Worm (Caenorhabditis elegans): ENCODE measurements around the gene Y37E11AM.2.
A peak's percentile ranks its signal among the peaks of the same experiment; 100 is the strongest.

The Y37E11AM.2 gene

DNA sequence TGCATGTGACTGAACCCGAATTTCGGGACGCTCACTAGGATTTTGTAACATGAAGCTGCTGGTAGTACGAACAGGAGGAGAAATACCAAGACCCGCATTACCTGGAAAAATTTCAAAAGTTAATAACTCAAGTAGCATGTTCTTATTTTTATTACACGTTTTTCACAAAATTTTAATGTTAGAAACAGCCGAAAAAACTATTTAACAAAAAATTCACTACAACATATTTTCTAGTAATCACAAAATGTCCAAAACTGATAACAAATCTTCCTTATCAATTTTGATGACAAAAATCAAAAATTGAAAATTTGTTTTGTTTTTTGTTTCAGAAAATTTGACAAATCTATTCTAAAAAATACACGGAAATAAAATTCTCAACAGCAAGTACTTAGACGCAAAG, 25.7 kb upstream of the Y37E11AM.2 start, which contains the start of gene ugt-45:
TSS of gene ugt-45 (minus strand) at position 101 of the 400 bp plus-strand sequence.
- no peak for TF ChIP-seq ztf-23 (GFP tag; IDR thresholded peaks at IDR 0.05)
- no peak for TF ChIP-seq cog-1 (tag; optimal IDR thresholded peaks at IDR 0.05)
- TF ChIP-seq ztf-29 (GFP tag; IDR thresholded peaks at IDR 0.05): no peak
- TF ChIP-seq klf-2 (GFP tag; conservative IDR thresholded peaks at IDR 0.05): no peak
- TF ChIP-seq flt-1 (GFP tag; IDR thresholded peaks at IDR 0.05): no peak
- TF ChIP-seq tab-1 (GFP tag; IDR thresholded peaks at IDR 0.05): no peak
- no peak for TF ChIP-seq med-1 (GFP tag; optimal IDR thresholded peaks at IDR 0.05; ENCODE audit: insufficient read depth)
- TF ChIP-seq T22C8.4 (GFP tag; IDR thresholded peaks at IDR 0.05): no peak
- TF ChIP-seq ref-1 (GFP tag; conservative IDR thresholded peaks at IDR 0.05): no peak

DNA sequence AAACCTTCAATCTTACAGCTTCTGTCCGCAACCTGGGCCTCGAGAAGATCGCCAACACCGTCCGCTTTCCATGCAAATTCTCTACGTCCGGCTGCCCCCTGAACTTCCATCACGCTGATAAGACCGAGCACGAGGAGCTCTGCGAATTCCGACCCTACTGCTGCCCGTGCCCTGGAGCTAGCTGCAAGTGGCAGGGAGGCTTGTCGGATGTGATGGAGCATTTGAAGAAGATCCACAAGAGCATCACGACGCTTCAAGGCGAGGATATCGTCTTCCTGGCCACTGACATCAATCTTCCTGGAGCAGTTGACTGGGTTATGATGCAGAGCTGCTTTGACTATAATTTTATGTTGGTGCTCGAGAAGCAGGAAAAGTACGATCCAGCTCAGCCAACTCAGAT, 20.5 kb upstream of the Y37E11AM.2 start:
- TF ChIP-seq cog-1 (tag; optimal IDR thresholded peaks at IDR 0.05): no peak
- no peak for TF ChIP-seq ztf-29 (GFP tag; IDR thresholded peaks at IDR 0.05)
- TF ChIP-seq ref-1 (GFP tag; conservative IDR thresholded peaks at IDR 0.05): no peak
- TF ChIP-seq ztf-23 (GFP tag; IDR thresholded peaks at IDR 0.05): no peak
- TF ChIP-seq T22C8.4 (GFP tag; IDR thresholded peaks at IDR 0.05): no peak
- TF ChIP-seq klf-2 (GFP tag; conservative IDR thresholded peaks at IDR 0.05): no peak
- no peak for TF ChIP-seq tab-1 (GFP tag; IDR thresholded peaks at IDR 0.05)
- TF ChIP-seq med-1 (GFP tag; optimal IDR thresholded peaks at IDR 0.05; ENCODE audit: insufficient read depth): no peak
- TF ChIP-seq flt-1 (GFP tag; IDR thresholded peaks at IDR 0.05): no peak

DNA sequence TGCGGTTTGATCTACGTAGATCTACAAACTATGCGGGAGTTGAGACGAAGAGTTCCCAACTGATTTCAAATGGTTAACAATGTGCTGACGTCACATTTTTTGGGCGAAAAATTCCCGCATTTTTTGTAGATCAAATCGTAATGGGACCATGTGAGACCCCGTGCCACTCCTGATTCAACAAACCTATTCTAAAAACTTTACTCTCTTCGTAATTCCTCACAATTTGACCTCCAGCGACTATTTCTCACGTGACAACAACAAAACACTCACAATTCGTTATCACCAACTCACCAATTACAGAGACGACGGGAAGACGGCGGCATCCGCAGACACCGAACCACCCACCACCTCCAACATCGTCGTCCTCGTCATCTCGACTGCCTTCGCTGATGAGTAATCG, 18.5 kb upstream of the Y37E11AM.2 start, which contains the start of gene siah-1:
TSS of gene siah-1 (plus strand) at position 301 of the 400 bp plus-strand sequence.
- no peak for TF ChIP-seq klf-2 (GFP tag; conservative IDR thresholded peaks at IDR 0.05)
- no peak for TF ChIP-seq ztf-29 (GFP tag; IDR thresholded peaks at IDR 0.05)
- TF ChIP-seq cog-1 (tag; optimal IDR thresholded peaks at IDR 0.05): no peak
- no peak for TF ChIP-seq ref-1 (GFP tag; conservative IDR thresholded peaks at IDR 0.05)
- TF ChIP-seq tab-1 (GFP tag; IDR thresholded peaks at IDR 0.05): no peak
- TF ChIP-seq T22C8.4 (GFP tag; IDR thresholded peaks at IDR 0.05): no peak
- TF ChIP-seq ztf-23 (GFP tag; IDR thresholded peaks at IDR 0.05): no peak
- no peak for TF ChIP-seq med-1 (GFP tag; optimal IDR thresholded peaks at IDR 0.05; ENCODE audit: insufficient read depth)
- TF ChIP-seq flt-1 (GFP tag; IDR thresholded peaks at IDR 0.05): no peak

DNA sequence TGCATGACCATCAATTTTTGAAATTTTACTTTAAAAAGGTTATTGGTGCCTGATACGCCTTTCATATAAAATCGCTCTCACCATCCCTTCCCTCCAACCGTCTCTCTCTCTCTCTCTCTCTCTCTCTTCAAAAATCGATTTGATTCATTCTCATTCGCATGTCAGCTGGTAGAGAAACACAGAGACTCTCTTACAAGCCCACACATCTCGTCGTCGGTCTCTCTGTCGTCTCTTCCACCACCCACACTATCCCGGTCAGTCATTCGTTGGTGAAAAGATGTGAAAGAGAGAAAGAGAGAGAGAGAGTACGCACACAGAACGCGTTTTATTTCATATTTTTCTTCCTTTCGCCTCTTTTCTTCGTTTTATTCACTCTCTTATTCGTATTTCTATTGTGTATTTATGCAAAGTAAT, 17.2 kb upstream of the Y37E11AM.2 start:
- peak; percentile 79 for TF ChIP-seq cog-1 (tag; optimal IDR thresholded peaks at IDR 0.05)
- TF ChIP-seq tab-1 (GFP tag; IDR thresholded peaks at IDR 0.05): no peak
- no peak for TF ChIP-seq med-1 (GFP tag; optimal IDR thresholded peaks at IDR 0.05; ENCODE audit: insufficient read depth)
- TF ChIP-seq flt-1 (GFP tag; IDR thresholded peaks at IDR 0.05): 0 out of 2 replicates have a peak, but pooled peaks have one; percentile 47
- no peak for TF ChIP-seq ztf-23 (GFP tag; IDR thresholded peaks at IDR 0.05)
- TF ChIP-seq T22C8.4 (GFP tag; IDR thresholded peaks at IDR 0.05): peak; percentile 85
- TF ChIP-seq klf-2 (GFP tag; conservative IDR thresholded peaks at IDR 0.05): no peak
- TF ChIP-seq ztf-29 (GFP tag; IDR thresholded peaks at IDR 0.05): no peak
- no peak for TF ChIP-seq ref-1 (GFP tag; conservative IDR thresholded peaks at IDR 0.05)

DNA sequence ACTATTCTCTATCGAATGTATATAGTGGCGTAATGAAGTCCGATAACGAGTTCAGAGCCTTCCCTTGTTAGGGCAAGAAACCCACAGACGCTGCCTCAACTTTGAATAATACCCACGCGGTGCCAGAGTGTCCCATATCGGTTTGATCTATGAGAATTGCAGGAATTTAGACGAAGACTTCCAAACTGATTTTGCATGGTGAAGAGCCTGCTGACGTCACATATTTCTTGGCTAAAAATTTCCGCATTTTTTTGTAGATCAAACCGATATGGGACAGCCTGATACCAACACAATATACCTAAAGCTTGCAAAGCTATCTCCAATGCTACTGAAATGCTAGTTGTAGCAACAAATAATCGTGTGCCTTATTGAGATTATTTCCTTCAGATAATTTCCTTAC, 16.6 kb upstream of the Y37E11AM.2 start:
- TF ChIP-seq flt-1 (GFP tag; IDR thresholded peaks at IDR 0.05): no peak
- TF ChIP-seq med-1 (GFP tag; optimal IDR thresholded peaks at IDR 0.05; ENCODE audit: insufficient read depth): no peak
- TF ChIP-seq tab-1 (GFP tag; IDR thresholded peaks at IDR 0.05): no peak
- TF ChIP-seq klf-2 (GFP tag; conservative IDR thresholded peaks at IDR 0.05): no peak
- no peak for TF ChIP-seq cog-1 (tag; optimal IDR thresholded peaks at IDR 0.05)
- no peak for TF ChIP-seq T22C8.4 (GFP tag; IDR thresholded peaks at IDR 0.05)
- TF ChIP-seq ref-1 (GFP tag; conservative IDR thresholded peaks at IDR 0.05): no peak
- TF ChIP-seq ztf-23 (GFP tag; IDR thresholded peaks at IDR 0.05): no peak
- no peak for TF ChIP-seq ztf-29 (GFP tag; IDR thresholded peaks at IDR 0.05)

DNA sequence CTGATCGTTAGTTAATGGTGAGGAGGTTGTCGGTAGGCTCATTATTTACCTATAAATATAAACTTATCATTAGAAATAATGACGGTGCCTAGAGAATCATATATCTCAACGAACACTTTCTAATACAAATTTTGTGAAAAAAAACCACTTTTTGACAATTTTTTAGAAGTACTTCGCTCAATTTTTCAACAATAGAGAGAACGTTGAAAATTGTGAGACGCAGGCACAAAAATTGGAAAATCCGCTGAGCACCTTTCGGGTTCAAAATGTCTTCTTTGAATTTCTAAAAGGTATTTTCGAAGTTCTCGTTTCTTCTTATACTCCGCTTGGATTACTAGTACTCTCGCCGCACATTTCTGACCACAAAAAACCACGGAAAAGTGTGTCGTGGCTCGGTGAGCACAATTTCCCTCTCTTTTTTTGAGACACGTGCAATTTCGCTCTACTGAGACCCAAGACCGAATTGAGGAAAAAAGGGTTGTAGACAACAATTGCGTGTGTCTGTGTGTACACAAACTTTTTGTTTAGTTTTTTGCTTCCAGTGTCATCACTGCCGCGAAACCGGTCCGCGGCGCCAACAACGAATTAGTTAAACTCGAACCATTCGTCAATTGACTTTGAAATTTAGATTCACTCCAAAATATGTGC, 15.7 kb upstream of the Y37E11AM.2 start, which contains the start of gene nape-1:
TSS of gene nape-1 (minus strand) at position 51 of the 648 bp plus-strand sequence.
- TF ChIP-seq klf-2 (GFP tag; conservative IDR thresholded peaks at IDR 0.05) (no peak), med-1 (GFP tag; optimal IDR thresholded peaks at IDR 0.05; ENCODE audit: insufficient read depth) (no peak), cog-1 (tag; optimal IDR thresholded peaks at IDR 0.05) (no peak), flt-1 (GFP tag; IDR thresholded peaks at IDR 0.05) (no peak), tab-1 (GFP tag; IDR thresholded peaks at IDR 0.05) (no peak), ref-1 (GFP tag; conservative IDR thresholded peaks at IDR 0.05) (no peak), ztf-23 (GFP tag; IDR thresholded peaks at IDR 0.05) (no peak), T22C8.4 (GFP tag; IDR thresholded peaks at IDR 0.05) (no peak), ztf-29 (GFP tag; IDR thresholded peaks at IDR 0.05) (no peak)

DNA sequence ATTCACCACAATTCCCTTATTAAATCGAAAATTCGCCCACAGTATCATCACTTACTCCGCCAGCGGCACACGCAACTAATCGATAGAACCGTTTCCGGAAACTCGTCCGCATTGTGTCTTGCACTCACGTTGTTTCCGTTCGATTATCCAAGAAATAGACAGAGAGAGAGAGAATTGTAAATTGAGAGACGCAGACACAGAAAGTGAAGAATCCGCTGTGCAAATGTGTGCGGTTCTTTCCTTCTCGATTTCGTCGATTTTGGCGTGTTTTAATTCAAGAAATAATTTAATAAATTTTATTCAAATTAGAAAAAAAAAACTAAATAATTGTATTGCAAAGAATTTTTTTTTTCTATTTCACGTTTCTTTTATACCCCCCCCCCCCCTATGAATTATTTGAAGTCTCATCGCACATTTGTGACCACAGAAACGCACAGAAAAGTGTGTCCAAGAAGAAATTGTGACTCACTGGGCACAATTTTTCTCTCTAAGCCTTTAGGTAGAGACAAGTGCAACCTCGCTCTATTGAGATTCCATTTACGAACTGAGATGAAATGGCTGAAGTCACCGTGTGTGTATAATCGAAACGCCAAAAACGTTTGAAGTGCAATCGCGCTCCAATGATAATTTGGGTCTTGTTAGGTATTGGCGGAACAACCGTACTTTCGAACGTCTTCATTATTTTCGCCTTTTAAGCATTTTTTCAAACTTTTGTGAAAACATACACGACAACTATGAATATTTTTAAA, 13.6 kb upstream of the Y37E11AM.2 start, which contains the start of gene nape-2:
TSS of gene nape-2 (minus strand) at position 271 of the 749 bp plus-strand sequence.
- TF ChIP-seq T22C8.4 (GFP tag; IDR thresholded peaks at IDR 0.05): peak; percentile 36; the same call in 1 of the 2 replicates
- no peak for TF ChIP-seq ztf-29 (GFP tag; IDR thresholded peaks at IDR 0.05)

DNA sequence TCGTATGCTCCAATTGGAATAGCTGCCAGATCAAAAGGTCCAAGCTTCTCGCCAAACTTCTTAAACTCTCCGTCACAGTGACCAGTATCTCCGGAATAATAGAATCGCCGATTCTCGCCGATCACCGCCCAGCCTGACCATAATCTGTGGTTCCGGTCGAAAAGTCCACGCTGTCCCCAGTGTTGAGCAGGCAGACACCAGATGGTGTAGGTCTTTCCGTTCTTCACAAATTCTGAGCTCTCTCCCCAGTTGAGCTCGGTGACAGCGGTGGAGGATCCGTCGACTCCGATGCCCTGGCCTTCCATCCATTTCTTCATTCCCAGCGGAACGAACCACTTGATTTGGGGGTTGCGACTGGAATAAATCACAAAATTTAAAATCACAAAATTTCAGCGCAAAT, 11.0 kb upstream of the Y37E11AM.2 start:
- TF ChIP-seq tab-1 (GFP tag; IDR thresholded peaks at IDR 0.05): no peak
- TF ChIP-seq klf-2 (GFP tag; conservative IDR thresholded peaks at IDR 0.05): no peak
- TF ChIP-seq cog-1 (tag; optimal IDR thresholded peaks at IDR 0.05): no peak
- no peak for TF ChIP-seq ztf-23 (GFP tag; IDR thresholded peaks at IDR 0.05)
- TF ChIP-seq med-1 (GFP tag; optimal IDR thresholded peaks at IDR 0.05; ENCODE audit: insufficient read depth): no peak
- no peak for TF ChIP-seq T22C8.4 (GFP tag; IDR thresholded peaks at IDR 0.05)
- TF ChIP-seq flt-1 (GFP tag; IDR thresholded peaks at IDR 0.05): no peak

DNA sequence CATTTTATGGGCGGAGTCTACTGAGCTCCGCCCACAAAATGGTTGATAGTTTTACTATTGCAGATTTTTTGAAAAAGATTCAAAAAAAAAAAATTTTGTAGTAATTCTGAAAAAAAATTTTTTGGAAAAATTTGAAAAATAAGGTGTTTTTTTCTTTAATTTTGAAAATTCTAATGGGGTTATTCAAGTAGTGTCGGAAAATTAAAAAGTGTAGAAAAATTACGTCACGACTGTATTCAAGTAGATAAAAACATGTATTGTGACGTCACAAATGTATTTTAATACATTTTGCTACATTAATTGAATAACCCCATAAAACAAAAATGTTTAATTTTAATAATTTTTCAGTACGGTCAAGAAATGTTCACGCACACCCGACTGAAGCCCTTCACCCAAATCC, 8.0 kb upstream of the Y37E11AM.2 start:
- no peak for TF ChIP-seq flt-1 (GFP tag; IDR thresholded peaks at IDR 0.05)
